Fruit fly (Drosophila melanogaster): ENCODE results near the gene Hr38.

The Hr38 gene

DNA sequence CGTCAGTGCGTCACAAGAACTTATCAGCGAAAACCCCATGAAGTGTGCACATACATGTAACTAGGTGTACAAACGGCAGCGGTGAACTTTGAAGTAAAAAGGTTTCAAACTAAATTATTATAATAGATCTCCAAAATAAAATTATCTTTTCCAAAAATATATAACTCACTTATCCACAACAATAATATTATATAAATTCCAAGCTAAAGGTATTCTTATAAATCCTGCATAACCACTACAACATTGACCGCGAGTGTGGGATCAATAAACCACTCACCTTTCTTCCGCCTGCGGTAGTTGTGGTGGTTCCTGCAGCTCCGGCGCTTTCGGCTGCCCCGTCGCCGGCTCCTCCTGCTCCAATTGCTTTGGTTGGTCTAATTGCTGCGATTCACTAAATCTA lies 39.7 kb downstream of the Hr38 start:
- TF ChIP-seq toe (GFP tag; optimal IDR thresholded peaks at IDR 0.05), result no peak
- peak; percentile 7 for TF ChIP-seq Mnt (GFP tag; optimal IDR thresholded peaks at IDR 0.05)
- no peak for TF ChIP-seq Crg-1 (GFP tag; optimal IDR thresholded peaks at IDR 0.05)
- no peak for TF ChIP-seq cic (GFP tag; optimal IDR thresholded peaks at IDR 0.05)
- no peak for TF ChIP-seq ovo (GFP tag; optimal IDR thresholded peaks at IDR 0.05)
- TF ChIP-seq pad (GFP tag; optimal IDR thresholded peaks at IDR 0.05), result peak; percentile 12
- TF ChIP-seq tj (GFP tag; optimal IDR thresholded peaks at IDR 0.05), result no peak
- no peak for TF ChIP-seq cnc (optimal IDR thresholded peaks at IDR 0.05)
- no peak for TF ChIP-seq CG1620 (GFP tag; optimal IDR thresholded peaks at IDR 0.05)
- TF ChIP-seq kay (GFP tag; ENCODE audit: borderline replicate concordance), result no peak
- peak; percentile 54 for TF ChIP-seq Clk (GFP tag; optimal IDR thresholded peaks at IDR 0.05)
- TF ChIP-seq CG7101 (tag; optimal IDR thresholded peaks at IDR 0.05), result peak; percentile 68
- no peak for TF ChIP-seq Hr96 (GFP tag; optimal IDR thresholded peaks at IDR 0.05)
- peak; percentile 72 for TF ChIP-seq CG12768 (GFP tag; optimal IDR thresholded peaks at IDR 0.05)
- TF ChIP-seq bab1 (GFP tag; optimal IDR thresholded peaks at IDR 0.05), result no peak
- no peak for TF ChIP-seq CG11617 (GFP tag; optimal IDR thresholded peaks at IDR 0.05)
- peak; percentile 17 for TF ChIP-seq CG7045 (GFP tag; optimal IDR thresholded peaks at IDR 0.05)
- peak; percentile 49 for TF ChIP-seq CG14711 (tag; optimal IDR thresholded peaks at IDR 0.05)
- TF ChIP-seq CG5204 (GFP tag; optimal IDR thresholded peaks at IDR 0.05), result no peak
- peak; percentile 59 for TF ChIP-seq CG33017 (tag; optimal IDR thresholded peaks at IDR 0.05)

DNA sequence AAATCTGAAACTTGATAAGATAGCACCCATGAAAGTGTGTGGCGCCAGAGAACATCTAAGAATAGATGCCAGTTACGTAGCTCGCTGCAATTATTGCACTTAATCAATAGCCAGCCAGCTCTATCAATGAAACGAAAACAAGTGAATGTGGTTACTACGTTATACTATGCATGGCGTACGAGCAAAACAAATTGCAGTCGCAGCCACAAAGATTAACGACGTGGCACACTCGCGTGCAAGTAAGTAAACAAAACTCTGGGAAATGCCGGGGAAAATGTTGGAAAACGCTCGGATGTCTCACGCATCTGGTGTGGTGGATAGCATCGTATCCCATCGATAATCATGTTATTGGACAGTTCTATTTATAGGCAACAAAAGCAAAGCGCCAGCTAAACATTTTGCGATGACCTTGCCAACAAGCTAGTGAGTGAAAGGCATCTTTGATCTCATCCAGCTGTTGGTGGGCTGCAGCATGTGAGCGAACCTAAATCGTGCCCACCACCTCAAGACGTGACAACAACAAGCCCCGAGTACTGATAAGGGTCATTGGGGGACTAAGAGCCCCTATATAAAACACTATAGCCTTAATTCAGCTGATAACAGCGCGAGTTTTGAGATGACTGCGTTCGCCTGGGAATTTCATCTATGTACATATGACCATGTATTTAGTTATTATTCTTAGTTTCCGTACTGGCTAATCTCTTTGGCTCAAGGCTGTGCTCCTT lies 40.5 kb downstream of the Hr38 start:
- TF ChIP-seq kay (GFP tag; ENCODE audit: borderline replicate concordance), result no peak
- no peak for TF ChIP-seq CG14711 (tag; optimal IDR thresholded peaks at IDR 0.05)
- no peak for TF ChIP-seq toe (GFP tag; optimal IDR thresholded peaks at IDR 0.05)
- TF ChIP-seq tj (GFP tag; optimal IDR thresholded peaks at IDR 0.05), result peak; percentile 31
- TF ChIP-seq cic (GFP tag; optimal IDR thresholded peaks at IDR 0.05), result peak; percentile 100
- TF ChIP-seq Mnt (GFP tag; optimal IDR thresholded peaks at IDR 0.05), result peak; percentile 19
- TF ChIP-seq ovo (GFP tag; optimal IDR thresholded peaks at IDR 0.05), result no peak
- peak; percentile 37 for TF ChIP-seq Hr96 (GFP tag; optimal IDR thresholded peaks at IDR 0.05)
- no peak for TF ChIP-seq Crg-1 (GFP tag; optimal IDR thresholded peaks at IDR 0.05)
- TF ChIP-seq cnc (optimal IDR thresholded peaks at IDR 0.05), result no peak
- peak; percentile 4 for TF ChIP-seq CG33017 (tag; optimal IDR thresholded peaks at IDR 0.05)
- TF ChIP-seq Clk (GFP tag; optimal IDR thresholded peaks at IDR 0.05), result no peak
- no peak for TF ChIP-seq CG12768 (GFP tag; optimal IDR thresholded peaks at IDR 0.05)
- TF ChIP-seq CG5204 (GFP tag; optimal IDR thresholded peaks at IDR 0.05), result no peak
- TF ChIP-seq CG11617 (GFP tag; optimal IDR thresholded peaks at IDR 0.05), result no peak
- no peak for TF ChIP-seq CG7101 (tag; optimal IDR thresholded peaks at IDR 0.05)
- TF ChIP-seq bab1 (GFP tag; optimal IDR thresholded peaks at IDR 0.05), result no peak

DNA sequence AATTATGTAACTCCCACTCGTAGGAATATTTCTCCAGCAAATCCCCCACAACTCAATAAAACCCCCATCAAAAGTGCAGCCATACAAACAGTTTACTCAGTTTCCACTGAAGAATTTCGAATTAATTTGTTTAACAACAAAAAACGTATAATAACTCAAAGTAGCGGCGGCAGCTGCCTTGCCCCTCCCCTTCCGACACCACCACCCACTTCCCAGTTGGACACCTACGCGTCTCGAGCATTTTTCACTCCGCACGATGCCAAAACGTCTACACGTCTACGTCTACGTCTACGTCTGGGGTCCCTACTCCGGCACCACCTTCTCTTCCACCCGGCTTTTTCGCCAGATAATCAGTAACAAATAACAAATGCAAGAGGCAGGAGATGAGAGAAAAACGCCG lies 43.2 kb downstream of the Hr38 start:
- TF ChIP-seq CG7101 (tag; optimal IDR thresholded peaks at IDR 0.05), result no peak
- no peak for TF ChIP-seq tj (GFP tag; optimal IDR thresholded peaks at IDR 0.05)
- TF ChIP-seq Clk (GFP tag; optimal IDR thresholded peaks at IDR 0.05), result no peak
- TF ChIP-seq CG1620 (GFP tag; optimal IDR thresholded peaks at IDR 0.05), result no peak
- no peak for TF ChIP-seq CG11617 (GFP tag; optimal IDR thresholded peaks at IDR 0.05)
- TF ChIP-seq cnc (optimal IDR thresholded peaks at IDR 0.05), result no peak
- no peak for TF ChIP-seq toe (GFP tag; optimal IDR thresholded peaks at IDR 0.05)
- TF ChIP-seq CG12768 (GFP tag; optimal IDR thresholded peaks at IDR 0.05), result no peak
- TF ChIP-seq CG5204 (GFP tag; optimal IDR thresholded peaks at IDR 0.05), result no peak
- TF ChIP-seq pad (GFP tag; optimal IDR thresholded peaks at IDR 0.05), result no peak
- TF ChIP-seq Mnt (GFP tag; optimal IDR thresholded peaks at IDR 0.05), result no peak
- TF ChIP-seq ovo (GFP tag; optimal IDR thresholded peaks at IDR 0.05), result no peak
- no peak for TF ChIP-seq kay (GFP tag; ENCODE audit: borderline replicate concordance)
- no peak for TF ChIP-seq CG14711 (tag; optimal IDR thresholded peaks at IDR 0.05)
- TF ChIP-seq bab1 (GFP tag; optimal IDR thresholded peaks at IDR 0.05), result no peak
- no peak for TF ChIP-seq Crg-1 (GFP tag; optimal IDR thresholded peaks at IDR 0.05)
- no peak for TF ChIP-seq Hr96 (GFP tag; optimal IDR thresholded peaks at IDR 0.05)
- TF ChIP-seq CG33017 (tag; optimal IDR thresholded peaks at IDR 0.05), result no peak

DNA sequence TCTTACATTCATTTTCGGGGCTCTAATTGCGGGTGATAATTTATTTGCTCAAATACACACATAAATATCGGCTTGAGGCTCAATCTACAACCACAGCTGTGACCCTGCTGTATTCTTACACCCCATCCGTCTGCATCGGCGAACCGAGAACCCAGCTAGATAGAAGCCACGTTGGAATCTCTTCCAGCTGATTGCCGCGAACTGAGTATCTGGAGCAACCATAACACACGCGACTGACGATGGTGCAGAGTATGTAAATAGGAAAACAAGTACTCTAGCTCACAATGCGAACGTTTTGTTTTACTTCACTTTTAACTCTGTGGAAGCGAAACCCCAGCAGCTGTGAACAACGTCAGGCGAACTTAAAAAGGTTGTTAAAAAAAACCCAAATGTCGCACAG lies 50.0 kb downstream of the Hr38 start:
- TF ChIP-seq kay (GFP tag; ENCODE audit: borderline replicate concordance), result no peak

DNA sequence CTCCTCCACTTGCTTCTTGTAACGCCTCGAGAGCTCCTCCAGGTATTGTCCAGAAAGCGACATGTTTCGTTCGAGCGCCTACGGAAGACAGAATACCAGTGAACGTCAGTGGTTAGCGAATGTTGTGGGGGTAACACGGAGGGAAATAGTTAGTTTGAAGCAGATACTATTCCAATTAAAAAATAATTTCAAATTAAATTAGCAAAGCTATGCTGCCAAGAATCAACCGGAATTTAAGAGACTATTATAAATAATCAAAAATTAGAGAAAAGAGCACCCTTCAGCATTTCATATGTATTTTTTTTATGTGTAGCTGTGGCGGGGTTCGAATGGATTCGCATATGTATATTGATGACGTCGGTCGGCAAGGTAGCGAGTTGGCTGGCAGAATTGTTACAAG lies 53.3 kb downstream of the Hr38 start:
- no peak for TF ChIP-seq CG11617 (GFP tag; optimal IDR thresholded peaks at IDR 0.05)
- no peak for TF ChIP-seq CG12768 (GFP tag; optimal IDR thresholded peaks at IDR 0.05)
- TF ChIP-seq tj (GFP tag; optimal IDR thresholded peaks at IDR 0.05), result no peak
- no peak for TF ChIP-seq bab1 (GFP tag; optimal IDR thresholded peaks at IDR 0.05)
- TF ChIP-seq cnc (optimal IDR thresholded peaks at IDR 0.05), result no peak
- TF ChIP-seq CG33017 (tag; optimal IDR thresholded peaks at IDR 0.05), result no peak

DNA sequence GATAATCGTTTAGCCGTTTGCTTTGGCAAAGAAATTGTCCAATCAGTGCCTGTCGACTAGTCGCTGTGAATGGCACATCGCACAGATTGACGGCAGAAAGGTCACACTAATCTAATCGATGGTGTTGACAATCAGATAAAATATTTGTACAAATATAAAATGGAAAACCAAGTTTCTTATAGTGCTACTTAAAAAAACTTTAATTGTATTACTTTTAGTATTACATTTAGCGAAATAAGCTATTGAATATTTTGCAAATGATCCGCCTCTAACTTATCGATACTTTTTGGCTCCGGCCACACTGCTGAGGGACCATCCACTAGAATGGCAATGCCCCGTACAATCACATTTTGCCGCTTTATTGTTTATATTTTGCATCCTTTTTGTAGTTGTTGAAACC lies 58.3 kb downstream of the Hr38 start, which contains the start of the genes brun and CG2614:
Gene brun, minus strand, starts transcription at position 69 of the 400 bp plus-strand sequence.
Gene CG2614, plus strand, starts transcription at position 317 of the 400 bp plus-strand sequence.
- TF ChIP-seq Hr96 (GFP tag; optimal IDR thresholded peaks at IDR 0.05) (no peak), Mnt (GFP tag; optimal IDR thresholded peaks at IDR 0.05) (peak; percentile 64), CG7045 (GFP tag; optimal IDR thresholded peaks at IDR 0.05) (peak; percentile 42), kay (GFP tag; ENCODE audit: borderline replicate concordance) (no peak), Crg-1 (GFP tag; optimal IDR thresholded peaks at IDR 0.05) (peak; percentile 24), CG11617 (GFP tag; optimal IDR thresholded peaks at IDR 0.05) (peak; percentile 70), CG33017 (tag; optimal IDR thresholded peaks at IDR 0.05) (peak; percentile 5), CG14711 (tag; optimal IDR thresholded peaks at IDR 0.05) (peak; percentile 69), CG7101 (tag; optimal IDR thresholded peaks at IDR 0.05) (peak; percentile 78), cnc (optimal IDR thresholded peaks at IDR 0.05) (no peak), CG1620 (GFP tag; optimal IDR thresholded peaks at IDR 0.05) (peak; percentile 78), pad (GFP tag; optimal IDR thresholded peaks at IDR 0.05) (peak; percentile 37), tj (GFP tag; optimal IDR thresholded peaks at IDR 0.05) (peak; percentile 51), ovo (GFP tag; optimal IDR thresholded peaks at IDR 0.05) (peak; percentile 2), toe (GFP tag; optimal IDR thresholded peaks at IDR 0.05) (peak; percentile 79), bab1 (GFP tag; optimal IDR thresholded peaks at IDR 0.05) (peak; percentile 74), cic (GFP tag; optimal IDR thresholded peaks at IDR 0.05) (no peak), Clk (GFP tag; optimal IDR thresholded peaks at IDR 0.05) (peak; percentile 41), CG5204 (GFP tag; optimal IDR thresholded peaks at IDR 0.05) (no peak), CG12768 (GFP tag; optimal IDR thresholded peaks at IDR 0.05) (peak; percentile 49)

All from whole organism, adult.